Fruit fly (Drosophila melanogaster) whole organism, wandering third instar larva: ENCODE results near the gene Arp8.

Experiments
- Abd-B ChIP-seq: fragments of >200 bp; optimal IDR thresholded peaks from 2 replicates; lab custom pipeline; 2017; ENCODE audit warnings: missing biosample characterization, missing genetic modification characterization
- CG32264 ChIP-seq: fragments of 200-800 bp; sonication (Bioruptor generic); optimal IDR thresholded peaks from 2 replicates; lab custom pipeline; 2016; ENCODE audit warnings: missing biosample characterization, missing genetic modification characterization
- CG9705 ChIP-seq: fragments of 200-800 bp; sonication (Bioruptor generic); optimal IDR thresholded peaks from 2 replicates; lab custom pipeline; 2018; ENCODE audit warnings: missing biosample characterization, mild to moderate bottlenecking, missing genetic modification characterization
- CrebA ChIP-seq: fragments of 200-800 bp; sonication (Bioruptor generic); optimal IDR thresholded peaks from 2 replicates; lab custom pipeline; 2016; ENCODE audit warnings: missing biosample characterization, mild to moderate bottlenecking, missing genetic modification characterization, borderline replicate concordance
- Dfd ChIP-seq: fragments of >200 bp; optimal IDR thresholded peaks from 2 replicates; lab custom pipeline; 2017; ENCODE audit warnings: missing biosample characterization, missing genetic modification characterization
- Dif ChIP-seq: fragments of 200-275, 200-300 bp; sonication (Bioruptor generic); optimal IDR thresholded peaks from 2 replicates; lab custom pipeline; 2018; ENCODE audit warnings: missing biosample characterization, missing genetic modification characterization; ENCODE audit not compliant: partially characterized antibody
- GATAd ChIP-seq: sonication (Bioruptor generic); optimal IDR thresholded peaks from 2 replicates; lab custom pipeline; 2016; ENCODE audit warnings: missing biosample characterization, missing genetic modification characterization
- HLH106 ChIP-seq: fragments of 200-800 bp; optimal IDR thresholded peaks from 3 replicates; lab custom pipeline; 2019; ENCODE audit warnings: missing biosample characterization, mild to moderate bottlenecking, missing genetic modification characterization, moderate library complexity
- Hnf4 ChIP-seq: fragments of 200-800 bp; sonication (Bioruptor generic); optimal IDR thresholded peaks from 2 replicates; lab custom pipeline; 2016; ENCODE audit warnings: missing biosample characterization, mild to moderate bottlenecking, missing genetic modification characterization
- Hr78 ChIP-seq: fragments of >200 bp; optimal IDR thresholded peaks from 2 replicates; lab custom pipeline; 2017; ENCODE audit warnings: missing biosample characterization, missing genetic modification characterization
- Hr83 ChIP-seq: fragments of 200-300 bp; sonication (Bioruptor generic); optimal IDR thresholded peaks from 2 replicates; lab custom pipeline; 2016; ENCODE audit warnings: missing biosample characterization, mild to moderate bottlenecking, missing genetic modification characterization, moderate library complexity; ENCODE audit not compliant: poor library complexity, severe bottlenecking
- Jra ChIP-seq: sonication (Bioruptor generic); optimal IDR thresholded peaks from 2 replicates; lab custom pipeline; 2016; ENCODE audit warnings: missing biosample characterization, missing genetic modification characterization
- Mio ChIP-seq: sonication (Bioruptor generic); optimal IDR thresholded peaks from 2 replicates; lab custom pipeline; 2016; ENCODE audit warnings: missing biosample characterization, missing genetic modification characterization
- Myc ChIP-seq: fragments of >200 bp; optimal IDR thresholded peaks from 2 replicates; lab custom pipeline; 2017
- N ChIP-seq: fragments of >200 bp; optimal IDR thresholded peaks from 2 replicates; lab custom pipeline; 2018; ENCODE audit warnings: missing biosample characterization, missing external identifiers, missing genetic modification characterization
- OdsH ChIP-seq: fragments of 200-800 bp; sonication (Bioruptor generic); optimal IDR thresholded peaks from 2 replicates; lab custom pipeline; 2016; ENCODE audit warnings: missing biosample characterization, mild to moderate bottlenecking, missing genetic modification characterization
- Rel ChIP-seq, 2 experiments: fragments of 200-800 bp; sonication (Bioruptor generic) in 1 of 2; optimal IDR thresholded peaks; 2 replicates in 1 of 2; 3 replicates in 1 of 2; lab custom pipeline; 2016 to 2019; ENCODE audit warnings: mild to moderate bottlenecking in 2 of 2, missing biosample characterization in 2 of 2, missing genetic modification characterization in 2 of 2, moderate library complexity in 1 of 2
- Sp1 ChIP-seq: fragments of 200-800 bp; sonication (Bioruptor generic); optimal IDR thresholded peaks from 3 replicates; lab custom pipeline; 2019; ENCODE audit warnings: missing biosample characterization, mild to moderate bottlenecking, missing genetic modification characterization, moderate library complexity
- Vsx2 ChIP-seq: fragments of 200-300, 225-300 bp; sonication (Bioruptor generic); optimal IDR thresholded peaks from 2 replicates; lab custom pipeline; 2018; ENCODE audit warnings: missing biosample characterization, missing genetic modification characterization; ENCODE audit not compliant: partially characterized antibody
- br ChIP-seq: fragments of 200-800 bp; sonication (Bioruptor generic); optimal IDR thresholded peaks from 2 replicates; lab custom pipeline; 2016; ENCODE audit warnings: missing biosample characterization, missing genetic modification characterization
- brk ChIP-seq: fragments of 200-800 bp; sonication (Bioruptor generic); optimal IDR thresholded peaks from 2 replicates; lab custom pipeline; 2016; ENCODE audit warnings: missing biosample characterization, mild to moderate bottlenecking, missing genetic modification characterization
- dl ChIP-seq, 2 experiments: fragments of 175-275, 200-275 bp in 1 of 2; fragments of 200-275 bp in 1 of 2; sonication (Bioruptor generic); optimal IDR thresholded peaks; lab custom pipeline; 2018; ENCODE audit warnings: mild to moderate bottlenecking in 2 of 2, missing biosample characterization in 2 of 2, missing genetic modification characterization in 2 of 2, moderate library complexity in 2 of 2; ENCODE audit not compliant: partially characterized antibody in 2 of 2, insufficient read depth in 1 of 2
- dmrt93B ChIP-seq: fragments of 200-800 bp; sonication (Bioruptor generic); optimal IDR thresholded peaks from 2 replicates; lab custom pipeline; 2018; ENCODE audit warnings: missing biosample characterization, mild to moderate bottlenecking, missing genetic modification characterization
- dsf ChIP-seq: sonication (Bioruptor generic); optimal IDR thresholded peaks from 2 replicates; lab custom pipeline; 2016; ENCODE audit warnings: missing biosample characterization, missing genetic modification characterization, borderline replicate concordance
- ey ChIP-seq: fragments of 200-800 bp; sonication (Bioruptor generic); optimal IDR thresholded peaks from 2 replicates; lab custom pipeline; 2016; ENCODE audit warnings: missing biosample characterization, missing genetic modification characterization
- foxo ChIP-seq, 2 experiments: fragments of 200-800 bp; sonication (Bioruptor generic); optimal IDR thresholded peaks; 2 replicates in 1 of 2; 3 replicates in 1 of 2; lab custom pipeline; 2016 to 2017; ENCODE audit warnings: missing biosample characterization in 2 of 2, missing genetic modification characterization in 2 of 2
- fru ChIP-seq: fragments of 200-800 bp; sonication (Bioruptor generic); optimal IDR thresholded peaks from 3 replicates; lab custom pipeline; 2016; ENCODE audit warnings: missing biosample characterization, mild to moderate bottlenecking, missing genetic modification characterization
- h ChIP-seq: fragments of 200-800 bp; sonication (Bioruptor generic); optimal IDR thresholded peaks from 3 replicates; lab custom pipeline; 2016; ENCODE audit warnings: missing biosample characterization, mild to moderate bottlenecking, missing genetic modification characterization
- jim ChIP-seq: fragments of 175-275, 200-325 bp; sonication (Bioruptor generic); optimal IDR thresholded peaks from 2 replicates; lab custom pipeline; 2016; ENCODE audit warnings: missing biosample characterization, mild to moderate bottlenecking, missing genetic modification characterization
- lola ChIP-seq: fragments of >200 bp; optimal IDR thresholded peaks from 2 replicates; lab custom pipeline; 2017; ENCODE audit warnings: missing biosample characterization, missing genetic modification characterization
- pan ChIP-seq: fragments of >200 bp; optimal IDR thresholded peaks from 2 replicates; lab custom pipeline; 2017
- psq ChIP-seq: fragments of 200-800 bp; sonication (Bioruptor generic); optimal IDR thresholded peaks from 3 replicates; lab custom pipeline; 2017; ENCODE audit warnings: missing biosample characterization, mild to moderate bottlenecking, missing genetic modification characterization, moderate library complexity
- rgr ChIP-seq: fragments of 200-800 bp; sonication (Bioruptor generic); optimal IDR thresholded peaks from 3 replicates; lab custom pipeline; 2016; ENCODE audit warnings: missing biosample characterization, mild to moderate bottlenecking, missing genetic modification characterization
- sage ChIP-seq: fragments of 200-800 bp; sonication (Bioruptor generic); optimal IDR thresholded peaks from 2 replicates; lab custom pipeline; 2016; ENCODE audit warnings: missing biosample characterization, mild to moderate bottlenecking, missing genetic modification characterization
- sv ChIP-seq: fragments of 200-800 bp; sonication (Bioruptor generic); optimal IDR thresholded peaks from 3 replicates; lab custom pipeline; 2016; ENCODE audit warnings: missing biosample characterization, missing genetic modification characterization
- tai ChIP-seq: sonication (Bioruptor generic); optimal IDR thresholded peaks from 2 replicates; lab custom pipeline; 2016; ENCODE audit warnings: missing biosample characterization, missing genetic modification characterization
- usp ChIP-seq: fragments of >200 bp; optimal IDR thresholded peaks from 2 replicates; lab custom pipeline; 2017; ENCODE audit warnings: missing biosample characterization, missing genetic modification characterization
- woc ChIP-seq: sonication (Bioruptor generic); optimal IDR thresholded peaks from 2 replicates; lab custom pipeline; 2016; ENCODE audit warnings: missing biosample characterization, mild to moderate bottlenecking, missing genetic modification characterization

Gene Arp8

dm6 chrX:17845820-17846379 lies 14.7 kb downstream of the Arp8 start:
- TF ChIP-seq Myc (lab: Kevin White, UChicago) (no peak), Rel (GFP tag; optimal IDR thresholded peaks at IDR 0.05; lab: Kevin White, UChicago) (no peak), Rel (tag; optimal IDR thresholded peaks at IDR 0.05; lab: Kevin White, UChicago) (peak; percentile 48)
- TF ChIP-seq, all 38 proteins: peak for 1

- TF ChIP-seq Myc (lab: Kevin White, UChicago): no peak
- TF ChIP-seq Jra: peak; percentile 7
- no peak for TF ChIP-seq pan (lab: Kevin White, UChicago)
- no peak for TF ChIP-seq Vsx2 (GFP tag; lab: Kevin White, UChicago)
- peak; percentile 91 for TF ChIP-seq Sp1
- no peak for TF ChIP-seq GATAd (GFP tag; lab: Kevin White, UChicago)
- TF ChIP-seq Dif (GFP tag; lab: Kevin White, UChicago): no peak
- no peak for TF ChIP-seq jim (GFP tag; lab: Kevin White, UChicago)
- TF ChIP-seq sage (GFP tag; lab: Kevin White, UChicago): no peak
- TF ChIP-seq Hnf4 (GFP tag; lab: Kevin White, UChicago): no peak
- TF ChIP-seq rgr (GFP tag; lab: Kevin White, UChicago): peak; percentile 90
- TF ChIP-seq usp (GFP tag; lab: Kevin White, UChicago): no peak
- TF ChIP-seq h: peak; percentile 91
- TF ChIP-seq foxo (GFP tag; optimal IDR thresholded peaks at IDR 0.05; lab: Kevin White, UChicago): peak in 1 of 2 experiments; percentile 93
- no peak for TF ChIP-seq dl (GFP tag; optimal IDR thresholded peaks at IDR 0.05; lab: Kevin White, UChicago; ENCODE audit: insufficient read depth in 1 of 2, partially characterized antibody in 2 of 2)
- peak; percentile 96 for TF ChIP-seq HLH106 (tag; lab: Kevin White, UChicago)
- no peak for TF ChIP-seq Hr83 (GFP tag; lab: Kevin White, UChicago)
- TF ChIP-seq Mio (GFP tag; lab: Kevin White, UChicago): no peak
- TF ChIP-seq sv (GFP tag; lab: Kevin White, UChicago): peak; percentile 89
- TF ChIP-seq CG32264 (GFP tag; lab: Kevin White, UChicago): no peak
- TF ChIP-seq tai (GFP tag; lab: Kevin White, UChicago): no peak
- TF ChIP-seq CrebA: no peak
- peak; percentile 92 for TF ChIP-seq CG9705 (GFP tag; lab: Kevin White, UChicago)
- TF ChIP-seq N (GFP tag; lab: Kevin White, UChicago): no peak
- no peak for TF ChIP-seq woc (GFP tag; lab: Kevin White, UChicago)
- peak; percentile 72 for TF ChIP-seq br (GFP tag; lab: Kevin White, UChicago)
- TF ChIP-seq Abd-B: no peak
- TF ChIP-seq psq (GFP tag; lab: Kevin White, UChicago): peak; percentile 83
- peak; percentile 31 for TF ChIP-seq dsf
- TF ChIP-seq fru (GFP tag; lab: Kevin White, UChicago): peak; percentile 82
- peak; percentile 30 for TF ChIP-seq Rel (GFP tag; optimal IDR thresholded peaks at IDR 0.05; lab: Kevin White, UChicago)
- peak; percentile 75 for TF ChIP-seq Rel (tag; optimal IDR thresholded peaks at IDR 0.05; lab: Kevin White, UChicago)
- TF ChIP-seq dmrt93B (GFP tag; lab: Kevin White, UChicago): peak; percentile 92
- TF ChIP-seq ey (GFP tag; lab: Kevin White, UChicago): peak; percentile 70
- TF ChIP-seq Hr78 (GFP tag; lab: Kevin White, UChicago): no peak
- TF ChIP-seq Dfd (GFP tag; lab: Kevin White, UChicago): no peak
- TF ChIP-seq OdsH (GFP tag; lab: Kevin White, UChicago): peak; percentile 84
- no peak for TF ChIP-seq brk (GFP tag; lab: Kevin White, UChicago)
- no peak for TF ChIP-seq lola (GFP tag; lab: Kevin White, UChicago)
- TF ChIP-seq, all 38 proteins: peak for 16
Observed at dm6 chrX:17844623-17845022, 16.0 kb downstream of the Arp8 start, which contains the start of the genes CG8142 and Ucp4A. CG8142 (minus strand) TSS chrX:17844704. Ucp4A (plus strand) TSS chrX:17844949.
